Worm (Caenorhabditis elegans) whole organism, late embryonic: ENCODE results near the gene C07E3.4.

Experiments used
- C08G9.2 ChIP-seq: sonication (generic microtip); optimal IDR thresholded peaks from 2 replicates; lab custom pipeline; 2016; ENCODE audit warnings: mild to moderate bottlenecking, missing genetic modification characterization, moderate library complexity, missing compliant biosample characterization
- C38D4.7 ChIP-seq: fragments of 200-800 bp; sonication (Bioruptor generic); optimal IDR thresholded peaks from 2 replicates; lab custom pipeline; 2018; ENCODE audit warnings: mild to moderate bottlenecking, missing genetic modification characterization, moderate library complexity, missing compliant biosample characterization
- F13H6.1 ChIP-seq: sonication (generic microtip); optimal IDR thresholded peaks from 2 replicates; lab custom pipeline; 2016; ENCODE audit warnings: missing genetic modification characterization, missing compliant biosample characterization
- K02D7.2 ChIP-seq: sonication (generic microtip); optimal IDR thresholded peaks from 2 replicates; lab custom pipeline; 2017; ENCODE audit warnings: mild to moderate bottlenecking, missing genetic modification characterization, missing compliant biosample characterization
- ceh-18 ChIP-seq: sonication (generic microtip); optimal IDR thresholded peaks from 2 replicates; lab custom pipeline; 2016; ENCODE audit warnings: missing genetic modification characterization, missing compliant biosample characterization
- ceh-19 ChIP-seq: fragments of 200-800 bp; sonication (Bioruptor generic); optimal IDR thresholded peaks from 2 replicates; lab custom pipeline; 2018; ENCODE audit warnings: mild to moderate bottlenecking, missing genetic modification characterization, missing compliant biosample characterization
- ceh-24 ChIP-seq: sonication (generic microtip); optimal IDR thresholded peaks from 2 replicates; lab custom pipeline; 2016; ENCODE audit warnings: mild to moderate bottlenecking, missing genetic modification characterization, missing compliant biosample characterization
- ceh-34 ChIP-seq: sonication (generic microtip); optimal IDR thresholded peaks from 2 replicates; lab custom pipeline; 2016; ENCODE audit warnings: mild to moderate bottlenecking, missing genetic modification characterization, missing compliant biosample characterization
- che-1 ChIP-seq: sonication (generic microtip); optimal IDR thresholded peaks from 2 replicates; lab custom pipeline; 2016; ENCODE audit warnings: mild to moderate bottlenecking, missing genetic modification characterization, missing compliant biosample characterization
- dve-1 ChIP-seq: sonication (generic microtip); optimal IDR thresholded peaks from 2 replicates; lab custom pipeline; 2017; ENCODE audit warnings: antibody characterized with exemption, mild to moderate bottlenecking, missing genetic modification characterization, missing compliant biosample characterization
- elt-2 ChIP-seq: sonication (generic microtip); optimal IDR thresholded peaks from 2 replicates; lab custom pipeline; 2016; ENCODE audit warnings: missing genetic modification reagents, missing genetic modification characterization, missing compliant biosample characterization
- elt-4 ChIP-seq: sonication (generic microtip); optimal IDR thresholded peaks from 2 replicates; lab custom pipeline; 2016; ENCODE audit warnings: missing genetic modification characterization, missing compliant biosample characterization
- eyg-1 ChIP-seq: sonication (generic microtip); optimal IDR thresholded peaks from 2 replicates; lab custom pipeline; 2016; ENCODE audit warnings: missing genotype, missing genetic modification characterization, missing compliant biosample characterization
- hlh-13 ChIP-seq: fragments of 200-800 bp; sonication (Bioruptor generic); optimal IDR thresholded peaks from 2 replicates; lab custom pipeline; 2018; ENCODE audit warnings: mild to moderate bottlenecking, missing genetic modification characterization, missing compliant biosample characterization
- hlh-6 ChIP-seq: sonication (generic microtip); optimal IDR thresholded peaks from 2 replicates; lab custom pipeline; 2016; ENCODE audit warnings: missing genotype, missing genetic modification characterization, missing compliant biosample characterization
- hlh-8 ChIP-seq: sonication (generic microtip); optimal IDR thresholded peaks from 2 replicates; lab custom pipeline; 2016; ENCODE audit warnings: missing genotype, missing genetic modification characterization, missing compliant biosample characterization
- lim-6 ChIP-seq: sonication (generic microtip); optimal IDR thresholded peaks from 2 replicates; lab custom pipeline; 2016; ENCODE audit warnings: missing genetic modification characterization, missing compliant biosample characterization
- lin-11 ChIP-seq: fragments of 200-800 bp; sonication (Bioruptor generic); optimal IDR thresholded peaks from 2 replicates; lab custom pipeline; 2018; ENCODE audit warnings: mild to moderate bottlenecking, missing genetic modification characterization, missing compliant biosample characterization
- mec-3 ChIP-seq: sonication (generic microtip); optimal IDR thresholded peaks from 2 replicates; lab custom pipeline; 2016; ENCODE audit warnings: borderline replicate concordance, missing genetic modification characterization, missing compliant biosample characterization
- nfya-1 ChIP-seq: sonication (generic microtip); optimal IDR thresholded peaks from 2 replicates; lab custom pipeline; 2017; ENCODE audit warnings: missing genetic modification characterization, mild to moderate bottlenecking, missing compliant biosample characterization, antibody characterized with exemption, moderate library complexity
- pag-3 ChIP-seq: sonication (generic microtip); optimal IDR thresholded peaks from 2 replicates; lab custom pipeline; 2016; ENCODE audit warnings: missing compliant biosample characterization, missing genetic modification characterization, borderline replicate concordance
- pat-9 ChIP-seq: fragments of 200-800 bp; sonication (Bioruptor generic); optimal IDR thresholded peaks from 2 replicates; lab custom pipeline; 2018; ENCODE audit warnings: mild to moderate bottlenecking, missing genetic modification characterization, moderate library complexity, missing compliant biosample characterization
- pax-1 ChIP-seq: fragments of 150-350 bp; optimal IDR thresholded peaks from 2 replicates; lab custom pipeline; 2014; ENCODE audit warnings: missing biosample characterization, missing genetic modification characterization
- pha-2 ChIP-seq: sonication (generic microtip); optimal IDR thresholded peaks from 2 replicates; lab custom pipeline; 2017; ENCODE audit warnings: mild to moderate bottlenecking, missing genetic modification characterization, missing compliant biosample characterization
- pqm-1 ChIP-seq: sonication (generic microtip); optimal IDR thresholded peaks from 2 replicates; lab custom pipeline; 2016; ENCODE audit warnings: missing genetic modification characterization, missing compliant biosample characterization
- sdc-2 ChIP-seq: sonication (generic microtip); optimal IDR thresholded peaks from 2 replicates; lab custom pipeline; 2016; ENCODE audit warnings: missing genotype, missing genetic modification characterization, missing compliant biosample characterization
- sox-2 ChIP-seq: fragments of 200-800 bp; sonication (Bioruptor generic); IDR thresholded peaks from 2 replicates; pipeline ENCODE4 v1.3.6; 2022; ENCODE audit warnings: missing genetic modification reagents, missing genetic modification characterization, missing compliant biosample characterization
- sox-4 ChIP-seq: sonication (generic microtip); optimal IDR thresholded peaks from 2 replicates; lab custom pipeline; 2017; ENCODE audit warnings: mild to moderate bottlenecking, missing genetic modification characterization, inconsistent platforms, missing compliant biosample characterization
- syd-9 ChIP-seq: sonication (generic microtip); optimal IDR thresholded peaks from 2 replicates; lab custom pipeline; 2016; ENCODE audit warnings: mild to moderate bottlenecking, missing genetic modification characterization, moderate library complexity, missing compliant biosample characterization
- unc-3 ChIP-seq, 2 experiments: fragments of 200-800 bp in 1 of 2; sonication (Bioruptor generic) in 1 of 2; sonication (generic microtip) in 1 of 2; conservative IDR thresholded peaks in 1 of 2; optimal IDR thresholded peaks in 1 of 2; 2 replicates each; pipeline versions ENCODE4 v1.3.6 to Lab custom; 2016 to 2022; ENCODE audit warnings: missing compliant biosample characterization in 2 of 2, missing genetic modification characterization in 2 of 2, missing genetic modification reagents in 1 of 2
- unc-42 ChIP-seq: sonication (generic microtip); optimal IDR thresholded peaks from 2 replicates; lab custom pipeline; 2016; ENCODE audit warnings: missing genotype, missing genetic modification characterization, missing compliant biosample characterization
- unc-55 ChIP-seq: sonication (generic microtip); optimal IDR thresholded peaks from 2 replicates; lab custom pipeline; 2017; ENCODE audit warnings: missing biosample characterization, missing genetic modification reagents, missing genetic modification characterization
- zip-5 ChIP-seq: sonication (generic microtip); optimal IDR thresholded peaks from 2 replicates; lab custom pipeline; 2016; ENCODE audit warnings: missing genetic modification characterization, missing compliant biosample characterization
- ztf-16 ChIP-seq: sonication (generic microtip); optimal IDR thresholded peaks from 2 replicates; lab custom pipeline; 2017; ENCODE audit warnings: missing genetic modification characterization, missing compliant biosample characterization

C07E3.4 gene

ce11 chrII:10336151-10336550, 24.4 kb upstream of the C07E3.4 start:
- peak; percentile 6 for TF ChIP-seq che-1 (tag; lab: Kevin White, UChicago)
- TF ChIP-seq hlh-13 (GFP tag; lab: Kevin White, UChicago), result peak; percentile 56

- TF ChIP-seq syd-9 (tag; lab: Kevin White, UChicago) (no peak), pag-3 (tag; lab: Kevin White, UChicago) (no peak), F13H6.1 (no peak), hlh-6 (tag; lab: Kevin White, UChicago) (no peak), C38D4.7 (GFP tag; lab: Kevin White, UChicago) (no peak), zip-5 (tag; lab: Kevin White, UChicago) (no peak), ceh-24 (tag; lab: Kevin White, UChicago) (no peak), pha-2 (tag; lab: Kevin White, UChicago) (no peak), pat-9 (no peak), eyg-1 (tag; lab: Kevin White, UChicago) (no peak), ztf-16 (tag; lab: Kevin White, UChicago) (no peak), elt-2 (tag; lab: Kevin White, UChicago) (no peak), pqm-1 (no peak), unc-3 (GFP tag; conservative IDR thresholded peaks at IDR 0.05; lab: Robert Waterston, UW) (no peak), unc-3 (tag; optimal IDR thresholded peaks at IDR 0.05; lab: Kevin White, UChicago) (no peak), unc-42 (no peak)
Observed at ce11 chrII:10345012-10345411, 15.6 kb upstream of the C07E3.4 start, which contains the start of gene pro-2. Gene pro-2 (minus strand): TSS chrII:10345112.

- TF ChIP-seq C08G9.2 (tag; lab: Kevin White, UChicago) (no peak), pax-1 (tag; lab: Kevin White, UChicago) (no peak), ceh-34 (tag; lab: Kevin White, UChicago) (no peak), ceh-18 (tag; lab: Kevin White, UChicago) (no peak), eyg-1 (tag; lab: Kevin White, UChicago) (no peak), sox-4 (tag; lab: Kevin White, UChicago) (no peak), sdc-2 (tag; lab: Kevin White, UChicago) (no peak), lin-11 (no peak), unc-55 (GFP tag; lab: Kevin White, UChicago) (no peak), lim-6 (no peak), syd-9 (tag; lab: Kevin White, UChicago) (no peak), mec-3 (no peak), dve-1 (no peak), elt-4 (tag; lab: Kevin White, UChicago) (no peak), K02D7.2 (tag; lab: Kevin White, UChicago) (no peak), unc-3 (GFP tag; conservative IDR thresholded peaks at IDR 0.05; lab: Robert Waterston, UW) (no peak), unc-3 (tag; optimal IDR thresholded peaks at IDR 0.05; lab: Kevin White, UChicago) (no peak), nfya-1 (tag; lab: Kevin White, UChicago) (no peak), ceh-19 (GFP tag; lab: Kevin White, UChicago) (no peak), sox-2 (GFP tag; lab: Robert Waterston, UW) (no peak)
Observed at ce11 chrII:10346075-10346474, 14.5 kb upstream of the C07E3.4 start, which contains the start of gene C07E3.10. Gene C07E3.10 (plus strand): TSS chrII:10346375.

DNA sequence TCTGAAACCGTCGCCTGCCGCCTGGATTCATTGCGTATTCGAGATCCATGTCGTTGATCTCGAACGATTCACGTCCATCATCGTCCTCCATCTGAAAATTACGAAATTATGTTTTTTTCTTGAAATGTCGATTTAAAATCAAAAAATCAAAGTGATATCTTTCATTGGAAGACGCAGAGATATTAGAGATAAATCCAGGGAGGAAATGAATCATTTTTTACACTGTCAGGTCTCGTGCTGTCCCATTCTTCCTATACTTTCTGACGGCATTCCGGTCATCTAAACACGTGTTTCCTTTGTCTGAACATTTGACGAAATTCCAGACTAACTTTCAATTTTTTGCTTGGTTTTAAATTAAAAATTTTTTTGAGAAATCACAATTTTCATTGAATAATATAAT, 10.7 kb upstream of the C07E3.4 start, which contains the start of gene stip-1:
TSS of gene stip-1 (minus strand) at position 98 of the 400 bp plus-strand sequence.
- TF ChIP-seq hlh-8 (no peak), unc-55 (GFP tag; lab: Kevin White, UChicago) (no peak), C08G9.2 (tag; lab: Kevin White, UChicago) (no peak), hlh-6 (tag; lab: Kevin White, UChicago) (no peak), pax-1 (tag; lab: Kevin White, UChicago) (no peak)
